Fruit fly (Drosophila melanogaster) whole organism, embryonic: ENCODE data around the gene CG32459.

Source experiments
- Bgb ChIP-seq: fragments of 200-800 bp; sonication (Bioruptor generic); IDR thresholded peaks from 2 replicates; pipeline ENCODE4 v1.3.6; 2022; ENCODE audit warnings: missing biosample characterization, missing genetic modification characterization; ENCODE audit not compliant: partially characterized antibody
- CG10462 ChIP-seq: fragments of 200-800 bp; sonication (Bioruptor generic); optimal IDR thresholded peaks from 2 replicates; lab custom pipeline; 2016; ENCODE audit warnings: missing biosample characterization, missing genetic modification characterization
- CG10543 ChIP-seq: fragments of 200-800 bp; sonication (Bioruptor generic); optimal IDR thresholded peaks from 3 replicates; lab custom pipeline; 2017; ENCODE audit warnings: missing biosample characterization, mild to moderate bottlenecking, missing genetic modification characterization, moderate library complexity
- CG1233 ChIP-seq: fragments of 200-800 bp; sonication (Bioruptor generic); optimal IDR thresholded peaks from 4 replicates; lab custom pipeline; 2018; ENCODE audit warnings: missing biosample characterization, mild to moderate bottlenecking, missing genetic modification characterization
- CG12769 ChIP-seq: fragments of 200-800 bp; sonication (Bioruptor generic); optimal IDR thresholded peaks from 2 replicates; lab custom pipeline; 2019; ENCODE audit warnings: missing biosample characterization, mild to moderate bottlenecking, missing genetic modification characterization, moderate library complexity
- CG14667 ChIP-seq: fragments of 200-800 bp; sonication (Bioruptor generic); IDR thresholded peaks from 2 replicates; pipeline ENCODE4 v1.3.6; 2022; ENCODE audit warnings: missing biosample characterization, missing genetic modification characterization
- CG1529 ChIP-seq: fragments of 200-800 bp; sonication (Bioruptor generic); optimal IDR thresholded peaks from 3 replicates; lab custom pipeline; 2018; ENCODE audit warnings: missing biosample characterization, missing genetic modification characterization
- CG16863 ChIP-seq: fragments of 200-800 bp; sonication (Bioruptor generic); optimal IDR thresholded peaks from 3 replicates; lab custom pipeline; 2016; ENCODE audit warnings: missing biosample characterization, missing genetic modification characterization
- CG17328 ChIP-seq: fragments of 200-800 bp; sonication (Bioruptor generic); IDR thresholded peaks from 2 replicates; pipeline ENCODE4 v1.3.6; 2022; ENCODE audit warnings: missing biosample characterization, missing genetic modification characterization
- CG17385 ChIP-seq: fragments of 200-800 bp; sonication (Bioruptor generic); optimal IDR thresholded peaks from 3 replicates; lab custom pipeline; 2018; ENCODE audit warnings: missing biosample characterization, mild to moderate bottlenecking, missing genetic modification characterization
- CG2120 ChIP-seq: fragments of 200-800 bp; sonication (Bioruptor generic); optimal IDR thresholded peaks from 3 replicates; lab custom pipeline; 2016; ENCODE audit warnings: missing biosample characterization, missing genetic modification characterization
- CG2678 ChIP-seq: fragments of 200-800 bp; sonication (Bioruptor generic); optimal IDR thresholded peaks from 3 replicates; lab custom pipeline; 2019; ENCODE audit warnings: missing biosample characterization, mild to moderate bottlenecking, missing genetic modification characterization, moderate library complexity
- CG30403 ChIP-seq: fragments of 200-800 bp; sonication (Bioruptor generic); optimal IDR thresholded peaks from 3 replicates; lab custom pipeline; 2016; ENCODE audit warnings: missing biosample characterization, missing genetic modification characterization
- CG3065 ChIP-seq: fragments of 200-800 bp; sonication (Bioruptor generic); optimal IDR thresholded peaks from 2 replicates; lab custom pipeline; 2016; ENCODE audit warnings: missing biosample characterization, missing genetic modification characterization
- CG34376 ChIP-seq: fragments of 200-800 bp; sonication (Bioruptor generic); optimal IDR thresholded peaks from 2 replicates; lab custom pipeline; 2018; ENCODE audit warnings: missing biosample characterization, mild to moderate bottlenecking, missing genetic modification characterization
- CG5953 ChIP-seq: fragments of 200-800 bp; sonication (Bioruptor generic); IDR thresholded peaks from 2 replicates; pipeline ENCODE4 v1.3.6; 2022; ENCODE audit warnings: missing biosample characterization, missing genetic modification characterization
- CG9437 ChIP-seq: fragments of 200-800 bp; sonication (Bioruptor generic); optimal IDR thresholded peaks from 2 replicates; lab custom pipeline; 2018; ENCODE audit warnings: missing biosample characterization, mild to moderate bottlenecking, missing genetic modification characterization
- CG9609 ChIP-seq: fragments of 200-800 bp; sonication (Bioruptor generic); optimal IDR thresholded peaks from 3 replicates; lab custom pipeline; 2016; ENCODE audit warnings: missing biosample characterization, missing genetic modification characterization
- CG9932 ChIP-seq: fragments of 200-800 bp; sonication (Bioruptor generic); IDR thresholded peaks from 2 replicates; pipeline ENCODE4 v1.3.6; 2022; ENCODE audit warnings: missing biosample characterization, missing genetic modification characterization
- Dad ChIP-seq: fragments of 200-800 bp; sonication (Bioruptor generic); optimal IDR thresholded peaks from 3 replicates; lab custom pipeline; 2016; ENCODE audit warnings: missing biosample characterization, missing genetic modification characterization
- Dek ChIP-seq: fragments of 200-800 bp; sonication (Bioruptor generic); optimal IDR thresholded peaks from 3 replicates; lab custom pipeline; 2019; ENCODE audit warnings: missing biosample characterization, mild to moderate bottlenecking, missing genetic modification characterization, moderate library complexity
- Doc2 ChIP-seq: fragments of 200-800 bp; sonication (Bioruptor generic); IDR thresholded peaks from 2 replicates; pipeline ENCODE4 v1.3.6; 2022; ENCODE audit warnings: missing biosample characterization, missing genetic modification characterization
- E2f1 ChIP-seq: fragments of 200-800 bp; sonication (Bioruptor generic); IDR thresholded peaks from 2 replicates; pipeline ENCODE4 v1.3.6; 2022; ENCODE audit warnings: missing biosample characterization, missing genetic modification characterization
- Elba2 ChIP-seq: fragments of 200-800 bp; sonication (Bioruptor generic); optimal IDR thresholded peaks from 3 replicates; lab custom pipeline; 2016; ENCODE audit warnings: missing biosample characterization, missing genetic modification characterization
- HLH4C ChIP-seq: fragments of 200-800 bp; sonication (Bioruptor generic); IDR thresholded peaks from 3 replicates; pipeline ENCODE4 v1.3.6; 2022; ENCODE audit warnings: missing biosample characterization, missing genetic modification characterization; ENCODE audit not compliant: partially characterized antibody
- Med ChIP-seq: fragments of 200-800 bp; sonication (Bioruptor generic); peaks from one replicate; lab custom pipeline; 2016; ENCODE audit warnings: missing biosample characterization, missing genetic modification characterization, mild to moderate bottlenecking, inconsistent platforms, moderate library complexity
- Ptx1 ChIP-seq: fragments of 200-800 bp; sonication (Bioruptor generic); IDR thresholded peaks from 2 replicates; pipeline ENCODE4 v1.3.6; 2022; ENCODE audit warnings: missing biosample characterization, missing genetic modification characterization
- Side ChIP-seq: fragments of 200-800 bp; sonication (Bioruptor generic); optimal IDR thresholded peaks from 2 replicates; lab custom pipeline; 2016; ENCODE audit warnings: missing biosample characterization, missing genetic modification characterization
- TFAM ChIP-seq: fragments of 200-800 bp; sonication (Bioruptor generic); optimal IDR thresholded peaks from 2 replicates; lab custom pipeline; 2017; ENCODE audit warnings: missing biosample characterization, missing genetic modification characterization, inconsistent platforms
- ase ChIP-seq: fragments of 200-800 bp; sonication (Bioruptor generic); IDR thresholded peaks from 3 replicates; pipeline ENCODE4 v1.3.6; 2022; ENCODE audit warnings: missing biosample characterization, missing genetic modification characterization
- ci ChIP-seq: fragments of 200-800 bp; sonication (Bioruptor generic); IDR thresholded peaks from 3 replicates; pipeline ENCODE4 v1.3.6; 2022; ENCODE audit warnings: missing biosample characterization, missing genetic modification characterization
- croc ChIP-seq: fragments of 200-800 bp; sonication (Bioruptor generic); conservative IDR thresholded peaks from 3 replicates; pipeline ENCODE4 v1.3.6; 2022; ENCODE audit warnings: missing biosample characterization, missing genetic modification characterization
- dmrt99B ChIP-seq: fragments of 200-800 bp; sonication (Bioruptor generic); optimal IDR thresholded peaks from 2 replicates; lab custom pipeline; 2018; ENCODE audit warnings: missing biosample characterization, mild to moderate bottlenecking, missing genetic modification characterization, moderate library complexity
- en ChIP-seq: fragments of 200-800 bp; sonication (Bioruptor generic); optimal IDR thresholded peaks from 2 replicates; lab custom pipeline; 2016; ENCODE audit warnings: missing biosample characterization, missing genetic modification characterization
- gcm ChIP-seq: fragments of 200-800 bp; sonication (Bioruptor generic); optimal IDR thresholded peaks from 2 replicates; lab custom pipeline; 2019; ENCODE audit warnings: missing biosample characterization, mild to moderate bottlenecking, missing genetic modification characterization, moderate library complexity
- grn ChIP-seq: fragments of 200-800 bp; sonication (Bioruptor generic); optimal IDR thresholded peaks from 3 replicates; lab custom pipeline; 2017; ENCODE audit warnings: missing biosample characterization, missing genetic modification characterization
- jumu ChIP-seq: fragments of 200-800 bp; sonication (Bioruptor generic); optimal IDR thresholded peaks from 3 replicates; lab custom pipeline; 2016; ENCODE audit warnings: missing biosample characterization, missing genetic modification characterization
- mirr ChIP-seq: fragments of 200-800 bp; sonication (Bioruptor generic); optimal IDR thresholded peaks from 3 replicates; lab custom pipeline; 2018; ENCODE audit warnings: missing biosample characterization, mild to moderate bottlenecking, missing genetic modification characterization
- phol ChIP-seq: fragments of 200-800 bp; sonication (Bioruptor generic); optimal IDR thresholded peaks from 3 replicates; lab custom pipeline; 2018; ENCODE audit warnings: missing biosample characterization, mild to moderate bottlenecking, missing genetic modification characterization, moderate library complexity
- pros ChIP-seq: fragments of 200-800 bp; sonication (Bioruptor generic); optimal IDR thresholded peaks from 3 replicates; lab custom pipeline; 2019; ENCODE audit warnings: missing biosample characterization, mild to moderate bottlenecking, missing genetic modification characterization, moderate library complexity
- ranshi ChIP-seq: fragments of 200-800 bp; sonication (Bioruptor generic); IDR thresholded peaks from 2 replicates; pipeline ENCODE4 v1.3.6; 2022; ENCODE audit warnings: missing biosample characterization, missing genetic modification characterization
- shn ChIP-seq: fragments of 200-800 bp; sonication (Bioruptor generic); optimal IDR thresholded peaks from 3 replicates; lab custom pipeline; 2016; ENCODE audit warnings: missing biosample characterization, missing genetic modification characterization
- sima ChIP-seq: fragments of 200-800 bp; sonication (Bioruptor generic); optimal IDR thresholded peaks from 2 replicates; lab custom pipeline; 2016; ENCODE audit warnings: missing biosample characterization, missing genetic modification characterization
- slbo ChIP-seq: fragments of 200-800 bp; sonication (Bioruptor generic); IDR thresholded peaks from 2 replicates; pipeline ENCODE4 v1.3.6; 2022; ENCODE audit warnings: missing biosample characterization, missing genetic modification characterization
- sqz ChIP-seq: fragments of 200-800 bp; sonication (Bioruptor generic); optimal IDR thresholded peaks from 3 replicates; lab custom pipeline; 2018; ENCODE audit warnings: missing biosample characterization, mild to moderate bottlenecking, missing genetic modification characterization
- usp ChIP-seq: fragments of >200 bp; optimal IDR thresholded peaks from 2 replicates; lab custom pipeline; 2017; ENCODE audit warnings: missing biosample characterization, missing genetic modification characterization
- wek ChIP-seq: fragments of 200-800 bp; sonication (Bioruptor generic); optimal IDR thresholded peaks from 3 replicates; lab custom pipeline; 2018; ENCODE audit warnings: missing biosample characterization, mild to moderate bottlenecking, missing genetic modification characterization, moderate library complexity

CG32459 gene

dm6 chr3L:22864254-22865060, 8.6 kb upstream of the CG32459 start, which contains the start of gene CG33170 (continued):
- TF ChIP-seq Dad (GFP tag; lab: Kevin White, UChicago) (no peak), HLH4C (GFP tag; lab: Robert Waterston, UW) (0 out of 3 replicates have a peak, but pooled peaks have one; percentile 36), ci (0 out of 3 replicates have a peak, but pooled peaks have one; percentile 68), ase (GFP tag; lab: Robert Waterston, UW) (no peak), gcm (GFP tag; lab: Kevin White, UChicago) (no peak), CG10543 (GFP tag; lab: Kevin White, UChicago) (peak; percentile 53), Bgb (GFP tag; lab: Robert Waterston, UW) (peak; percentile 42; the same call in 1 of the 2 replicates), CG34376 (peak; percentile 6), pros (peak; percentile 31), phol (tag; lab: Kevin White, UChicago) (peak; percentile 9), CG3065 (GFP tag; lab: Kevin White, UChicago) (no peak), CG17385 (GFP tag; lab: Kevin White, UChicago) (no peak)

- TF ChIP-seq CG2120 (GFP tag; lab: Kevin White, UChicago) (peak; percentile 91), CG12769 (tag; lab: Kevin White, UChicago) (peak; percentile 93), shn (GFP tag; lab: Kevin White, UChicago) (peak; percentile 90), Doc2 (peak; percentile 70; the same call in 1 of the 2 replicates), usp (no peak), sima (peak; percentile 28), Elba2 (GFP tag; lab: Kevin White, UChicago) (peak; percentile 51), wek (GFP tag; lab: Kevin White, UChicago) (peak; percentile 54), E2f1 (GFP tag; lab: Robert Waterston, UW) (peak; percentile 85), slbo (GFP tag; lab: Robert Waterston, UW) (peak; percentile 96), mirr (GFP tag; lab: Kevin White, UChicago) (peak; percentile 94), sqz (GFP tag; lab: Kevin White, UChicago) (no peak), CG16863 (GFP tag; lab: Kevin White, UChicago) (peak; percentile 82), CG5953 (GFP tag; lab: Robert Waterston, UW) (peak; percentile 54; the same call in 1 of the 2 replicates), dmrt99B (tag; lab: Kevin White, UChicago) (peak; percentile 61), CG1233 (GFP tag; lab: Kevin White, UChicago) (peak; percentile 71), CG14667 (GFP tag; lab: Robert Waterston, UW) (peak; percentile 73), croc (GFP tag; lab: Robert Waterston, UW) (peak; percentile 56; the same call in 2 of the 3 replicates), Dek (tag; lab: Kevin White, UChicago) (peak; percentile 85), CG30403 (GFP tag; lab: Kevin White, UChicago) (peak; percentile 78), CG17328 (GFP tag; lab: Robert Waterston, UW) (peak; percentile 80), Side (GFP tag; lab: Kevin White, UChicago) (peak; percentile 89), Med (peak; percentile 99), TFAM (GFP tag; lab: Kevin White, UChicago) (peak; percentile 48), ranshi (GFP tag; lab: Robert Waterston, UW) (peak; percentile 84), Ptx1 (peak; percentile 83), CG2678 (no peak), CG10462 (peak; percentile 16), jumu (GFP tag; lab: Kevin White, UChicago) (peak; percentile 91), en (GFP tag; lab: Kevin White, UChicago) (peak; percentile 46), CG9609 (GFP tag; lab: Kevin White, UChicago) (peak; percentile 92), ci (peak; percentile 92), grn (peak; percentile 18), CG1529 (GFP tag; lab: Kevin White, UChicago) (peak; percentile 40), CG9437 (GFP tag; lab: Kevin White, UChicago) (peak; percentile 12), CG9932 (GFP tag; lab: Robert Waterston, UW) (peak; percentile 94)
Observed at dm6 chr3L:22863367-22864078, 7.7 kb upstream of the CG32459 start, which contains the start of gene CG33169. Gene CG33169 (plus strand): TSS chr3L:22863864.
